Fruit fly (Drosophila melanogaster): ENCODE results near the gene CG1236.

The CG1236 gene

DNA sequence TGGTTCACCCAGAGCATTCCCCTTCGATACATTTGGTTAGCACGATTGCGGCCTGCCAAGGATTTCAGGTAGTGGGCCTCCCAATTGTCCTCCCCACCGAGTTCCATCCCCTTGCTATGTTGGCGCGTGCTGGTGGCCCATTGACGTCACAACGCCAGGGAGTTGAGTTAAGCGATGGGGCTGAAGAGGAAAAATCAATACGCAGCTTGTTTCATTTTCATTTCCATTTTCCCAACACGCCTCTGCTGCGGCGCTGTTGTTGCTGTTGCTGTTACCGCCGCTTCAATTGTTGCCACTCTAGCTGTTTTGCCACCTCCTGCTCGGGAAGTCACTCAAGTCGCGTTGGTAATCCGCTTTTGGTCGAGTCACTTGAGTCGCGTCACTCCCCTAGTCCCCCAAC is 45.5 kb upstream of the CG1236 start:
- peak; percentile 11 for TF ChIP-seq CG18599 (GFP tag; optimal IDR thresholded peaks at IDR 0.05)
- TF ChIP-seq slbo (GFP tag; IDR thresholded peaks at IDR 0.05) = no peak
- peak; percentile 94 for TF ChIP-seq onecut (GFP tag; IDR thresholded peaks at IDR 0.05)
- no peak for TF ChIP-seq bsh (GFP tag; optimal IDR thresholded peaks at IDR 0.05)
- no peak for TF ChIP-seq NC2β (GFP tag; optimal IDR thresholded peaks at IDR 0.05)
- no peak for TF ChIP-seq CG4282 (GFP tag; optimal IDR thresholded peaks at IDR 0.05)
- no peak for TF ChIP-seq HLHmδ (GFP tag; optimal IDR thresholded peaks at IDR 0.05)
- peak; percentile 45 for TF ChIP-seq Med (GFP tag)
- TF ChIP-seq CG13123 (GFP tag; optimal IDR thresholded peaks at IDR 0.05) = no peak
- TF ChIP-seq Hey (tag; optimal IDR thresholded peaks at IDR 0.05) = peak; percentile 22
- TF ChIP-seq HLH54F (GFP tag; optimal IDR thresholded peaks at IDR 0.05) = no peak
- peak; percentile 42 for TF ChIP-seq abd-A (tag; optimal IDR thresholded peaks at IDR 0.05)
- TF ChIP-seq MBD-R2 (GFP tag; IDR thresholded peaks at IDR 0.05) = peak; percentile 27; the same call in 1 of the 2 replicates
- peak; percentile 9 for TF ChIP-seq Deaf1 (tag; optimal IDR thresholded peaks at IDR 0.05)
- no peak for TF ChIP-seq lab (GFP tag; optimal IDR thresholded peaks at IDR 0.05)
- peak; percentile 15 for TF ChIP-seq CG13894 (tag; optimal IDR thresholded peaks at IDR 0.05)
- no peak for TF ChIP-seq TFAM (GFP tag; optimal IDR thresholded peaks at IDR 0.05)

DNA sequence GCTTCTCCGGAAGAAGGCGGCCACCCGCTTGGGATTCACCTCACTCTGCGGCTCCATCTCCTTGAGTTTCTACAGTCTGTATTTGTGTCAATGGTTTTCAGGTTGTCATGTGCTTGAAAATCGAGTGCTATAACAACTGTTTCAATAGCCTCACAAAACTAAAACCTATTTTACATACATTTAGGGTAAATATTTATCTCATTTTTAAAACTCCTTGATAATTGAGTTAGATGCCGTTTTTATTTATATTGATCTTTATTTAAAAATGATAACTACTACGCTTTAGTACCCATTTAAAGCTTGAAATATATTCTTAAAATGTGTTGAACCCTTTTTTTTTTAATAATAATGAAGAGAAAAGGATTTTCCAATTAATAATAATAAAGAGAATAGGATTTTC is 43.4 kb upstream of the CG1236 start, which contains the start of gene CG2104:
Gene CG2104, minus strand, starts transcription at position 101 of the 400 bp plus-strand sequence.
- TF ChIP-seq CG10267 (tag; optimal IDR thresholded peaks at IDR 0.05) (no peak), kni (GFP tag; optimal IDR thresholded peaks at IDR 0.05) (no peak), CG3847 (GFP tag; IDR thresholded peaks at IDR 0.05) (no peak), CG17361 (GFP tag; IDR thresholded peaks at IDR 0.05) (no peak), ham (GFP tag; IDR thresholded peaks at IDR 0.05) (no peak), CTCF (GFP tag; optimal IDR thresholded peaks at IDR 0.05) (no peak), slbo (GFP tag; IDR thresholded peaks at IDR 0.05) (no peak), sug (tag; optimal IDR thresholded peaks at IDR 0.05) (no peak)

DNA sequence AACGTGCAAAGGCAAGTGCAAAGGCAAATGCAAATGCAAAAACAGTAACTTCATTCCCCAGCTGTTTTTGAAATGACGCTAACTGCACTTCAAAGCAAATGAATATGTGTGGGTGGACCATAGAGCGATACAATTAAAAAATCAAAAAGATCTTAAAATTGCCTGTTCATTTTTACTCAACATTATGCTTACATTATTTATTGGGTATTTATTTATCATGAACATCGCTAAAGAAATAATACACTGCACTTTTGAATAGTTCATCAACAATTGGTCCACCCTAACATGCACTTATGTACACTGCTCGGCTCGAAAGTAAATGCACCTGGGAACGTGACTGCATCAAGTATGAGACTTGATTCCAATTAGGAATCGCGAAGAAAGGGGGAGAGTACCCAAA is 42.1 kb upstream of the CG1236 start:
- TF ChIP-seq CG2712 (tag; optimal IDR thresholded peaks at IDR 0.05) = peak; percentile 27
- no peak for TF ChIP-seq CG7963 (GFP tag; IDR thresholded peaks at IDR 0.05; ENCODE audit: partially characterized antibody)
- TF ChIP-seq ssp (GFP tag; IDR thresholded peaks at IDR 0.05) = no peak
- peak; percentile 12 for TF ChIP-seq Asciz (GFP tag; optimal IDR thresholded peaks at IDR 0.05)
- TF ChIP-seq Chrac-16 (GFP tag; optimal IDR thresholded peaks at IDR 0.05) = no peak
- no peak for TF ChIP-seq sc (optimal IDR thresholded peaks at IDR 0.05)
- no peak for TF ChIP-seq sc (GFP tag; optimal IDR thresholded peaks at IDR 0.05)
- TF ChIP-seq CG8388 (GFP tag; optimal IDR thresholded peaks at IDR 0.05) = peak; percentile 12
- TF ChIP-seq jigr1 (GFP tag; IDR thresholded peaks at IDR 0.05) = no peak
- TF ChIP-seq CG4424 (GFP tag; optimal IDR thresholded peaks at IDR 0.05) = peak; percentile 1
- peak in 1 of 2 experiments; percentile 9 for TF ChIP-seq Hr51 (GFP tag; optimal IDR thresholded peaks at IDR 0.05)
- 0 out of 2 replicates have a peak, but pooled peaks have one; percentile 12 for TF ChIP-seq ranshi (GFP tag; IDR thresholded peaks at IDR 0.05)
- peak; percentile 2 for TF ChIP-seq CG10979 (tag; optimal IDR thresholded peaks at IDR 0.05)
- TF ChIP-seq CG34422 (GFP tag; IDR thresholded peaks at IDR 0.05) = no peak
- peak; percentile 5 for TF ChIP-seq ATbp (GFP tag; optimal IDR thresholded peaks at IDR 0.05)
- peak; percentile 49 for TF ChIP-seq Blimp-1 (GFP tag; optimal IDR thresholded peaks at IDR 0.05)
- TF ChIP-seq CG1603 (tag; optimal IDR thresholded peaks at IDR 0.05) = peak; percentile 52
- TF ChIP-seq unpg (GFP tag; optimal IDR thresholded peaks at IDR 0.05) = peak; percentile 24
- peak; percentile 28 for TF ChIP-seq CG11504 (tag; optimal IDR thresholded peaks at IDR 0.05)
- TF ChIP-seq sqz (GFP tag; optimal IDR thresholded peaks at IDR 0.05) = no peak
- TF ChIP-seq CG18262 (tag; optimal IDR thresholded peaks at IDR 0.05) = peak; percentile 29
- peak; percentile 43 for TF ChIP-seq Sox102F (GFP tag; optimal IDR thresholded peaks at IDR 0.05)
- TF ChIP-seq bsh (GFP tag; optimal IDR thresholded peaks at IDR 0.05) = peak in 1 of 2 experiments; percentile 10
- peak; percentile 25 for TF ChIP-seq CG6254 (GFP tag; optimal IDR thresholded peaks at IDR 0.05)
- TF ChIP-seq Drgx (GFP tag; IDR thresholded peaks at IDR 0.05) = peak; percentile 83
- no peak for TF ChIP-seq hth (optimal IDR thresholded peaks at IDR 0.05)

Measured in whole organism, embryonic.